Fruit fly (Drosophila melanogaster) S2 (cell line): ENCODE data around the gene hay.
A peak's percentile ranks its signal among the peaks of the same experiment; 100 is the strongest.

Source experiments
- CG8478 ChIP-seq: fragments of >200 bp; optimal IDR thresholded peaks from 2 replicates; lab custom pipeline; 2018
- CTCF ChIP-seq, 2 experiments: fragments of >200 bp; optimal IDR thresholded peaks; 2 replicates each; lab custom pipeline; 2018

The hay gene

dm6 chr3L:10651271-10651670 is 20.4 kb downstream of the hay start:
- no peak for TF ChIP-seq CTCF (optimal IDR thresholded peaks at IDR 0.05; lab: Kevin White, UChicago)
- TF ChIP-seq CG8478 (lab: Kevin White, UChicago), result no peak

dm6 chr3L:10652487-10652886 is 21.6 kb downstream of the hay start:
- no peak for TF ChIP-seq CTCF (optimal IDR thresholded peaks at IDR 0.05; lab: Kevin White, UChicago)
- no peak for TF ChIP-seq CG8478 (lab: Kevin White, UChicago)

DNA sequence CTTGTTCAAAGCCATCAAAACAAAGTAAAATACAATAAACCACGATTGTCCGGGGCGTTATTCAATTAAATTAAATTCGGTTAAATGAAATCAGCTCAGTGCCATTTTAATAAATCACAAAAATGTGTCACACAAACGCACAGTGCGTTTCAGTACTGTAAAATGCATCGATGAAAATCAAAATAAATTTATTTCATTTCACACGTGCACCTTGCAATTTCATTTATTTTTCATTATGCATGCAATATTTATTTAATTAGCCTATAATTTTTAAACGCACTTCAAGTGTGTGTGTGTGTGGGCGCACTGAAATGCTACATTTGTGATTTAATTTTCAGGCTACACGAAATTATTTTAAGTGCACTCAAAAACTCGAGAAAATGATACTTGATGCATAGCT is 23.6 kb downstream of the hay start:
- TF ChIP-seq CTCF (optimal IDR thresholded peaks at IDR 0.05; lab: Kevin White, UChicago) (no peak), CG8478 (lab: Kevin White, UChicago) (no peak)

DNA sequence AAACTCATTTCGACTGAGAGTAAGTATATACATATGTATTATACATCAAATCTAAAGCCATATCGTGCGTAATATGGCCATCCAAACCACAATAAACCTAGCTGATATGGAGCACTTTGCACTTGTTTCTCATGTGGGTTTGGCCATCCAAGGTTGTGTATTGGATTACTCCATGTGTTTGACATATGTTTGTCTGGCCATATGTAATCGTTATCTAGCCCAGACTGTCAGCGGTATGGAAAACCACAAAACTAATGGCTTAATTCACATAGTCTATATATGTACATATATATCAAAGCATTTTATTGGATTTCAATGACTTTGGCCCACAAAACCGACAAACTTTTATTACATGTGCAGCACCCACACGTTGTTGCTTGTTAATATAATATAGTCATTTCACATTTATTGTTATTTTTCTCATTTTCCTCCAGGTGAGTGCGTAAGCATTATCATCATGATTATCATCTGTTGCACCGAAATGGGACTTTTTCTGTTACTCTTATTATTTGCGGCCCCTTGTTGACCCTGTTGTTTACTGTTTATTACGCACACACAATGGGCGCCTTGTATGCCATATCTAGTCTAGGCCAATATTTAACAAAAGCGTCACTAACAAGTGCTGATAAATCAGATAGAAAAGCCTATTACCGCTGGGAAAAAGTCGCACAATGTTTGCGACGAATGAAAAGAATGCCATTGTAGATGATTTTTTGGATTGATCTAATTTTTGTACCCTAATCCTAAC is 25.7 kb downstream of the hay start:
- no peak for TF ChIP-seq CTCF (optimal IDR thresholded peaks at IDR 0.05; lab: Kevin White, UChicago)
- TF ChIP-seq CG8478 (lab: Kevin White, UChicago), result no peak

dm6 chr3L:10657311-10657710 is 26.4 kb downstream of the hay start:
- TF ChIP-seq CTCF (optimal IDR thresholded peaks at IDR 0.05; lab: Kevin White, UChicago) (no peak), CG8478 (lab: Kevin White, UChicago) (no peak)

DNA sequence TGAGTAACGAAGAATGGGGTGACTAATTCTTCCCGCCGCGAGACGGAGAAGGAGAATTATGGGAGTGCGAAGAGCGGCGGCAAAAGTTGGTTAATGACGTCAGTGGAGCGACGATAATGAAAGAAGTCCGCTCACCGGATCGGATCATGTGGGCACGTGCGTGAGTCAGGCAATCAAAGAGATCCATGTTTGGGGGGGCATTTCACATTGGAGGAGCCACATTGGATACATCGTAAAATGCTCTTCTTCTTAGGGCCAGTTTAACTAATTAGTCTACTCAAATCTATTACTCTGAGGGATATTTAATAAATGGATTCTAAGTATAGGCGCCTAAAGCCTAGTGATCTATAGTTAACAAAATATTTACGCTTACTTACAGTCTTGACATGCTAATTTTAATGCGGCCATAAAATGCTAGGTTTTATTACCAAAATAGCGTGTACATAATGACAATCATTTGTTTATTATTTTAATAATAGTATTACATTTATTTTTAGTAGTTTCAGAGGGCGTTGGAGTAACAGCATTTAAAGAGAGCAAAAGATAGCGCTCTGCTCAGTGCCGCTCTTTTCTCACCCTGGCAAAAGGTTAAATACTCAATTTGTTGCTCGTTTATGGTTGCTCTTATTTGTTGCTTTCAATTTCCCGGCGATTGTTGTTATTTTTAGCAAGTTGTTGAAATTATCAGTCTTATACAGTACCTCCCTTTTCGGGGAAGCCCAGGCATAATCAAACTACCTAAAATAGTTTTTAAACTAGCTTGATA is 27.7 kb downstream of the hay start:
- TF ChIP-seq CG8478 (lab: Kevin White, UChicago) (no peak), CTCF (optimal IDR thresholded peaks at IDR 0.05; lab: Kevin White, UChicago) (no peak)

dm6 chr3L:10659524-10659923 is 28.6 kb downstream of the hay start:
- TF ChIP-seq CTCF (optimal IDR thresholded peaks at IDR 0.05; lab: Kevin White, UChicago) (no peak), CG8478 (lab: Kevin White, UChicago) (no peak)

DNA sequence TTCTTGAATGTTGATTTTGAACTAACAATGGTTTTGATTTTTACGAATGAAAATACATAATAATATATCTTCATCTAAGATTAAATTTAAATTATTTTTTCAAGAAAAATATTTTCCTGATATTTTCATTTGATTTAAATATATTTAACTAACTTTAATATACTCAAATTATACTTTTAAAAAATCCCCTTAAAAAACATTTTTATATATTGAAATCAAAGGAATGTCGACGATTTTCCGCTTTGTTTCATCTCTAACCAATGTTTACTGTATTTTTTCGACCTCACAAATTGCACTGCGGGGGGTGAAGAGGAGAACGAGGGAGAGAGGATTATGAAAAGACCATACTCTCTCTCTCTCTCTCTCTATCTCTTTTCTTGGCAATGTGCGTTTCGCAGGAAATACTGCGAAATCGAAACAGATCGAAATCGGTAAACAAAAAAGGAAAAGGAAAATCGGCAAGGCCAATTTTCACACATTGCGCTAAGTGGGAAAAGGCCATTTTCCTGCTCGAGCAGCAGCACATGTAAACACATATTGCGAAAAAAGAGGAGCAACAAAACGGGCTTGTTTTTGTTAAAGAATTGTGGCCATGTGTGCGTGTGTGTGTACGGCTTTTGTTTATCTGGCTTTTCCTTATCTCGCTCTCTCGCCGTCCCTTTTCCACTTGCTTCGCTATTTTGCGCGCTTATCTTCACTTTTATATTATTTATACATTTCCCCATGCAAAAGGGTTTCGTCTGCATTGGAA is 29.3 kb downstream of the hay start:
- TF ChIP-seq CG8478 (lab: Kevin White, UChicago) (no peak), CTCF (optimal IDR thresholded peaks at IDR 0.05; lab: Kevin White, UChicago) (no peak)

dm6 chr3L:10660744-10661589 is 30.1 kb downstream of the hay start, which contains the start of the genes CG32066 and CG8003:
CG32066 (minus strand) TSS chr3L:10661013.
CG8003 (plus strand) TSS chr3L:10661475.
- TF ChIP-seq CTCF (optimal IDR thresholded peaks at IDR 0.05; lab: Kevin White, UChicago) (no peak), CG8478 (lab: Kevin White, UChicago) (no peak)

DNA sequence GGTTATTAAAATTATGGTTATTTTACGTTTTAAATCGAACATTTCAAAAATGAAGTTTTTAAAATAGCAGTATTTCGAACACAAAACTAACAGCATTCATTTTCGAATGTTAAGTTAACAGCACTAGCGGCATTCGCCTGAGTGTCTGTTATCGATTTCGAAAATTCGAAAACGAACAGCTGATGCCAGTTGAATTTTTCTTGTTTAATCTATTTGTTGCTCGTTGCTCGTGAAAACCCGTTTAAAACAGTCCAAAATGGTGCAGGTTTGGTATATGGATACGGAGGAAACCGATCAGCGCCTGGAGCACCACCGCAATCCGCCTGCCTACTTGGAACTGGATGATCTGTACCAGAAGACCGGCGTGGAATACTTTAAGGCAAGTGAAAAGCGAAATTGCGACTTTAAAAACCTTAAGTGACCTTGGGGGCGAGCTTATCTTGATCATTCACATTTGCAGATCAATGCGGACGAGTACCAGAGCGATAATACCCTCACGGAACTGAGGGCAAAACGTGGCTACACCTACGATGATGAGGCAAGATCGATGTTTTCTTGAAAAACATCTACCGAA is 32.4 kb downstream of the hay start, which contains the start of gene Adi1:
Gene Adi1 (plus strand): TSS at position 187 of the 574 bp plus-strand sequence.
- TF ChIP-seq CTCF (optimal IDR thresholded peaks at IDR 0.05; lab: Kevin White, UChicago) (no peak), CG8478 (lab: Kevin White, UChicago) (no peak)

DNA sequence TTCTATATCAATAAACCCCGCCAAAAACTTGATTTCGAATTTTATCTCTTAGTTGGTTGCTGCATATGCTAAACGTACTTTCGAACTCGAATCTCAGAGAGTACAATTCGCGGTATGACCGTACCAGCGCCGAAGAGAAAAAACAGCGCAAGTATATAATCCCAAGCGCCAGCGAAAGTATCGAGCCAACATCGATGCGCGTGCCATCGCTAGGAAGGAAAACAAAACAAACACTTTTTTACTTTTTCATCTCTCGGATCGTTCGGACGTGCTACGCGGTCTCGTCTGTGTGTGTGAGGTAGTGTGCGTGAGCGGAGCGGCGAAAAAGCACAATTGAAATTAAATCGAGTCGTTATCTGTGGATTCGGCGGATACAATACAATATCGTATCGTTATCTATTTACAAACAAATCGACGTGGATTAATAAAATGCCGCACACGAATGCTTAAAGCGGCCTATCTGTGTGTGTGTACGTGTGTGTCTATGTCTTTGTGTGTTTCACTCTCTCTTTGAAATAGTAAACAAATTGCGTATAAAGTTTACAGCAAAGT is 33.7 kb downstream of the hay start, which contains the start of gene simj:
Gene simj (plus strand): TSS at position 229 of the 552 bp plus-strand sequence.
- TF ChIP-seq CG8478 (lab: Kevin White, UChicago), result no peak
- TF ChIP-seq CTCF (optimal IDR thresholded peaks at IDR 0.05; lab: Kevin White, UChicago), result peak; percentile 53 to 57

- TF ChIP-seq CG8478 (lab: Kevin White, UChicago), result no peak
- no peak for TF ChIP-seq CTCF (optimal IDR thresholded peaks at IDR 0.05; lab: Kevin White, UChicago)
These were observed 34.7 kb downstream of the hay start for dm6 chr3L:10665433-10666150.
